Worm (Caenorhabditis elegans) whole organism, young adult: ENCODE data around the gene D1086.19.

Experiments used
- B0019.2 ChIP-seq: fragments of 200-800 bp; sonication (Bioruptor generic); conservative IDR thresholded peaks from 2 replicates; pipeline ENCODE4 v1.3.6; 2022; ENCODE audit warnings: missing genetic modification reagents, missing genetic modification characterization, missing compliant biosample characterization
- B0336.3 ChIP-seq: fragments of 200-800 bp; sonication (Bioruptor generic); IDR thresholded peaks from 2 replicates; pipeline ENCODE4 v1.3.6; 2022; ENCODE audit warnings: missing genetic modification characterization, missing compliant biosample characterization
- F57C9.4 ChIP-seq: sonication (generic microtip); optimal IDR thresholded peaks from 2 replicates; lab custom pipeline; 2017; ENCODE audit warnings: mild to moderate bottlenecking, missing genetic modification characterization, missing compliant biosample characterization
- K12H6.12 ChIP-seq: fragments of 200-800 bp; sonication (Bioruptor generic); optimal IDR thresholded peaks from 2 replicates; lab custom pipeline; 2018; ENCODE audit warnings: mild to moderate bottlenecking, missing genetic modification characterization, missing compliant biosample characterization
- Y79H2A.3 ChIP-seq: fragments of 200-800 bp; sonication (Bioruptor generic); conservative IDR thresholded peaks from 2 replicates; pipeline ENCODE4 v1.3.6; 2022; ENCODE audit warnings: missing genetic modification reagents, missing genetic modification characterization, missing compliant biosample characterization
- attf-5 ChIP-seq: fragments of 200-800 bp; sonication (Bioruptor generic); optimal IDR thresholded peaks from 2 replicates; lab custom pipeline; 2018; ENCODE audit warnings: mild to moderate bottlenecking, missing genetic modification characterization, missing compliant biosample characterization
- bed-2 ChIP-seq: fragments of 200-800 bp; sonication (Bioruptor generic); IDR thresholded peaks from 2 replicates; pipeline ENCODE4 v1.3.6; 2022; ENCODE audit warnings: missing genetic modification reagents, missing genetic modification characterization, missing compliant biosample characterization
- ccch-3 ChIP-seq: fragments of 200-800 bp; sonication (Bioruptor generic); optimal IDR thresholded peaks from 2 replicates; lab custom pipeline; 2018; ENCODE audit warnings: mild to moderate bottlenecking, missing genetic modification characterization, missing compliant biosample characterization
- cebp-1 ChIP-seq, 2 experiments: fragments of 200-800 bp in 1 of 2; sonication (Bioruptor generic) in 1 of 2; sonication (generic microtip) in 1 of 2; IDR thresholded peaks in 1 of 2; optimal IDR thresholded peaks in 1 of 2; 2 replicates each; pipeline versions ENCODE4 v1.3.6 to Lab custom; 2017 to 2022; ENCODE audit warnings: missing compliant biosample characterization in 2 of 2, missing genetic modification characterization in 2 of 2, mild to moderate bottlenecking in 1 of 2, missing genetic modification reagents in 1 of 2, moderate library complexity in 1 of 2
- ceh-27 ChIP-seq: fragments of 200-800 bp; sonication (Bioruptor generic); optimal IDR thresholded peaks from 2 replicates; lab custom pipeline; 2018; ENCODE audit warnings: mild to moderate bottlenecking, missing genetic modification characterization, moderate library complexity, missing compliant biosample characterization
- ceh-79 ChIP-seq: sonication (generic microtip); optimal IDR thresholded peaks from 2 replicates; lab custom pipeline; 2017; ENCODE audit warnings: mild to moderate bottlenecking, missing genetic modification characterization, missing compliant biosample characterization
- egrh-3 ChIP-seq: fragments of 200-800 bp; sonication (Bioruptor generic); IDR thresholded peaks from 2 replicates; pipeline ENCODE4 v1.3.6; 2022; ENCODE audit warnings: missing genetic modification reagents, missing genetic modification characterization, missing compliant biosample characterization
- hsf-1 ChIP-seq: fragments of 200-800 bp; sonication (Bioruptor generic); IDR thresholded peaks from 2 replicates; pipeline ENCODE4 v1.3.6; 2022; ENCODE audit warnings: missing genetic modification reagents, missing genetic modification characterization, missing compliant biosample characterization
- lin-26 ChIP-seq: fragments of 200-800 bp; sonication (Bioruptor generic); IDR thresholded peaks from 2 replicates; pipeline ENCODE4 v1.3.6; 2022; ENCODE audit warnings: missing genetic modification reagents, missing genetic modification characterization, missing compliant biosample characterization
- madf-8 ChIP-seq: fragments of 200-800 bp; sonication (Bioruptor generic); conservative IDR thresholded peaks from 2 replicates; pipeline ENCODE4 v1.3.6; 2022; ENCODE audit warnings: missing genetic modification reagents, missing genetic modification characterization, missing compliant biosample characterization
- pha-4 ChIP-seq: fragments of 150-350 bp; sonication (generic microtip); optimal IDR thresholded peaks from 2 replicates; lab custom pipeline; 2014; ENCODE audit warnings: missing biosample characterization, missing genetic modification reagents, missing genetic modification characterization
- tbp1 ChIP-seq: fragments of 200-800 bp; sonication (Bioruptor generic); optimal IDR thresholded peaks from 2 replicates; lab custom pipeline; 2018; ENCODE audit warnings: mild to moderate bottlenecking, missing genetic modification characterization, missing compliant biosample characterization
- unc-62 ChIP-seq: fragments of 150-350 bp; optimal IDR thresholded peaks from 2 replicates; lab custom pipeline; 2014; ENCODE audit warnings: missing biosample characterization, missing genetic modification reagents, missing genetic modification characterization
- zfh-2 ChIP-seq: fragments of 200-800 bp; sonication (Bioruptor generic); conservative IDR thresholded peaks from 2 replicates; pipeline ENCODE4 v1.3.6; 2022; ENCODE audit warnings: missing genetic modification reagents, missing genetic modification characterization, missing compliant biosample characterization

The D1086.19 gene

ce11 chrV:14136152-14136551 lies 48.0 kb downstream of the D1086.19 start (continued):
- no peak for TF ChIP-seq madf-8 (GFP tag; lab: Robert Waterston, UW)
- TF ChIP-seq B0019.2 (GFP tag; lab: Robert Waterston, UW): no peak
- TF ChIP-seq K12H6.12 (tag; lab: Kevin White, UChicago): peak; percentile 22
- TF ChIP-seq pha-4 (tag; lab: Kevin White, UChicago): no peak
- peak; percentile 71 for TF ChIP-seq ceh-27 (GFP tag; lab: Kevin White, UChicago)
- TF ChIP-seq tbp1 (GFP tag; lab: Kevin White, UChicago): peak; percentile 1
- TF ChIP-seq unc-62 (GFP tag; lab: Kevin White, UChicago): peak; percentile 24
- 0 out of 2 replicates have a peak, but pooled peaks have one; percentile 5 for TF ChIP-seq zfh-2 (GFP tag; lab: Robert Waterston, UW)
- no peak for TF ChIP-seq lin-26 (GFP tag; lab: Robert Waterston, UW)
- TF ChIP-seq hsf-1 (GFP tag; lab: Robert Waterston, UW): no peak
- TF ChIP-seq bed-2 (GFP tag; lab: Robert Waterston, UW): no peak
- TF ChIP-seq ccch-3 (GFP tag; lab: Kevin White, UChicago): no peak
- peak; percentile 13; the same call in 1 of the 2 replicates for TF ChIP-seq B0336.3 (GFP tag; lab: Robert Waterston, UW)
- no peak for TF ChIP-seq F57C9.4 (tag; lab: Kevin White, UChicago)
- TF ChIP-seq Y79H2A.3 (GFP tag; lab: Robert Waterston, UW): no peak
- TF ChIP-seq cebp-1 (GFP tag; IDR thresholded peaks at IDR 0.05; lab: Robert Waterston, UW): no peak
- peak; percentile 62 for TF ChIP-seq cebp-1 (tag; optimal IDR thresholded peaks at IDR 0.05; lab: Kevin White, UChicago)
- no peak for TF ChIP-seq ceh-79
- TF ChIP-seq attf-5 (GFP tag; lab: Kevin White, UChicago): peak; percentile 22

DNA sequence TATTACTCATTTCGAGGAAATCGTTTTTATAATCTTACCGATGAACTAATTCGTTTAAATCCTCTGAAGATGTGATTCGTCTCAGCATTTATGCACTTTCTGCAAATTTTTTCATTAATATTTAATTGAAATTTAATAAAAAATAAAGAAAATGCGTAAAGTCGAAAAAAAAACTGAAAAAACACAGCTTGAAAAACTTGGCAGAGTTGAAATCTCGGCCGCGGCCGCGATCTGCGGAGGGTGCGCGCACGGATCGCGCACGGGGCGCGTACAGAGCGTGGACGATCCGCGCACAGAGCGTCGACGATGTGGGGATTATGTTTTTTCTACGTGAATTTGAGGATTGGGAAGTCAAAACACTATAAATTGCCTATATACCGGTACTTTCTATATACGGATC lies 49.6 kb downstream of the D1086.19 start, which contains the start of gene AH10.4:
AH10.4 (minus strand) TSS at position 101 of the 400 bp plus-strand sequence.
- TF ChIP-seq lin-26 (GFP tag; lab: Robert Waterston, UW) (peak; percentile 27; the same call in 1 of the 2 replicates), egrh-3 (GFP tag; lab: Robert Waterston, UW) (peak; percentile 17; the same call in 1 of the 2 replicates)
